Fruit fly (Drosophila melanogaster): Measurements from ENCODE around the gene Usp7.

The Usp7 gene

dm6 chrX:12001005-12001404 is 27.8 kb downstream of the Usp7 start:
- TF ChIP-seq Crg-1 (GFP tag; optimal IDR thresholded peaks at IDR 0.05), result no peak
- TF ChIP-seq CG5204 (GFP tag; optimal IDR thresholded peaks at IDR 0.05), result no peak
- no peak for TF ChIP-seq CG7101 (tag; optimal IDR thresholded peaks at IDR 0.05)
- no peak for TF ChIP-seq CG7045 (GFP tag; optimal IDR thresholded peaks at IDR 0.05)
- TF ChIP-seq CG14711 (tag; optimal IDR thresholded peaks at IDR 0.05), result no peak
- TF ChIP-seq CG1620 (GFP tag; optimal IDR thresholded peaks at IDR 0.05), result no peak
- no peak for TF ChIP-seq toe (GFP tag; optimal IDR thresholded peaks at IDR 0.05)
- no peak for TF ChIP-seq cnc (optimal IDR thresholded peaks at IDR 0.05)
- TF ChIP-seq Hr96 (GFP tag; optimal IDR thresholded peaks at IDR 0.05), result no peak
- TF ChIP-seq CG11617 (GFP tag; optimal IDR thresholded peaks at IDR 0.05), result no peak
- TF ChIP-seq pad (GFP tag; optimal IDR thresholded peaks at IDR 0.05), result no peak
- no peak for TF ChIP-seq CG12768 (GFP tag; optimal IDR thresholded peaks at IDR 0.05)
- TF ChIP-seq kay (GFP tag; ENCODE audit: borderline replicate concordance), result no peak
- no peak for TF ChIP-seq bab1 (GFP tag; optimal IDR thresholded peaks at IDR 0.05)
- no peak for TF ChIP-seq Mnt (GFP tag; optimal IDR thresholded peaks at IDR 0.05)
- no peak for TF ChIP-seq CG33017 (tag; optimal IDR thresholded peaks at IDR 0.05)

dm6 chrX:11999974-12000618 is 28.7 kb downstream of the Usp7 start:
- no peak for TF ChIP-seq CG7101 (tag; optimal IDR thresholded peaks at IDR 0.05)
- TF ChIP-seq CG7045 (GFP tag; optimal IDR thresholded peaks at IDR 0.05), result no peak
- no peak for TF ChIP-seq kay (GFP tag; ENCODE audit: borderline replicate concordance)
- TF ChIP-seq pad (GFP tag; optimal IDR thresholded peaks at IDR 0.05), result no peak
- TF ChIP-seq CG1620 (GFP tag; optimal IDR thresholded peaks at IDR 0.05), result no peak
- TF ChIP-seq tj (GFP tag; optimal IDR thresholded peaks at IDR 0.05), result no peak

- no peak for TF ChIP-seq kay (GFP tag; ENCODE audit: borderline replicate concordance)
- TF ChIP-seq CG11617 (GFP tag; optimal IDR thresholded peaks at IDR 0.05), result no peak
- TF ChIP-seq cnc (optimal IDR thresholded peaks at IDR 0.05), result no peak
- TF ChIP-seq bab1 (GFP tag; optimal IDR thresholded peaks at IDR 0.05), result no peak
- no peak for TF ChIP-seq CG1620 (GFP tag; optimal IDR thresholded peaks at IDR 0.05)
- TF ChIP-seq Crg-1 (GFP tag; optimal IDR thresholded peaks at IDR 0.05), result no peak
- no peak for TF ChIP-seq cic (GFP tag; optimal IDR thresholded peaks at IDR 0.05)
- TF ChIP-seq pad (GFP tag; optimal IDR thresholded peaks at IDR 0.05), result no peak
- no peak for TF ChIP-seq CG33017 (tag; optimal IDR thresholded peaks at IDR 0.05)
Observed at dm6 chrX:11993279-11993678, 35.6 kb downstream of the Usp7 start.

- TF ChIP-seq Mnt (GFP tag; optimal IDR thresholded peaks at IDR 0.05), result no peak
- no peak for TF ChIP-seq CG11617 (GFP tag; optimal IDR thresholded peaks at IDR 0.05)
- TF ChIP-seq pad (GFP tag; optimal IDR thresholded peaks at IDR 0.05), result no peak
- TF ChIP-seq ovo (GFP tag; optimal IDR thresholded peaks at IDR 0.05), result no peak
- no peak for TF ChIP-seq cnc (optimal IDR thresholded peaks at IDR 0.05)
- no peak for TF ChIP-seq bab1 (GFP tag; optimal IDR thresholded peaks at IDR 0.05)
- TF ChIP-seq tj (GFP tag; optimal IDR thresholded peaks at IDR 0.05), result no peak
Observed at dm6 chrX:11992668-11993067, 36.2 kb downstream of the Usp7 start, which contains the start of gene CG18130. CG18130 (minus strand) TSS chrX:11992768.

- TF ChIP-seq Clk (GFP tag; optimal IDR thresholded peaks at IDR 0.05), result no peak
- TF ChIP-seq CG7045 (GFP tag; optimal IDR thresholded peaks at IDR 0.05), result no peak
- no peak for TF ChIP-seq CG7101 (tag; optimal IDR thresholded peaks at IDR 0.05)
- TF ChIP-seq Mnt (GFP tag; optimal IDR thresholded peaks at IDR 0.05), result no peak
- TF ChIP-seq CG33017 (tag; optimal IDR thresholded peaks at IDR 0.05), result no peak
- no peak for TF ChIP-seq CG14711 (tag; optimal IDR thresholded peaks at IDR 0.05)
- no peak for TF ChIP-seq cnc (optimal IDR thresholded peaks at IDR 0.05)
- TF ChIP-seq Hr96 (GFP tag; optimal IDR thresholded peaks at IDR 0.05), result no peak
Observed at dm6 chrX:11988912-11989311, 39.9 kb downstream of the Usp7 start, which contains the start of gene tsg. tsg (minus strand) TSS chrX:11988948.

dm6 chrX:11987664-11988063 is 41.2 kb downstream of the Usp7 start, which contains the start of gene gd:
gd (minus strand) TSS chrX:11987764.
- TF ChIP-seq cnc (optimal IDR thresholded peaks at IDR 0.05) (no peak), CG12768 (GFP tag; optimal IDR thresholded peaks at IDR 0.05) (no peak), pad (GFP tag; optimal IDR thresholded peaks at IDR 0.05) (peak; percentile 85)

dm6 chrX:11984987-11985386 is 43.8 kb downstream of the Usp7 start, which contains the start of gene cac:
cac (minus strand) TSS chrX:11985087.
- no peak for TF ChIP-seq CG7101 (tag; optimal IDR thresholded peaks at IDR 0.05)
- TF ChIP-seq CG7045 (GFP tag; optimal IDR thresholded peaks at IDR 0.05), result no peak
- no peak for TF ChIP-seq Hr96 (GFP tag; optimal IDR thresholded peaks at IDR 0.05)
- TF ChIP-seq kay (GFP tag; ENCODE audit: borderline replicate concordance), result no peak
- no peak for TF ChIP-seq ovo (GFP tag; optimal IDR thresholded peaks at IDR 0.05)
- no peak for TF ChIP-seq cic (GFP tag; optimal IDR thresholded peaks at IDR 0.05)
- TF ChIP-seq tj (GFP tag; optimal IDR thresholded peaks at IDR 0.05), result no peak
- no peak for TF ChIP-seq CG5204 (GFP tag; optimal IDR thresholded peaks at IDR 0.05)
- no peak for TF ChIP-seq CG33017 (tag; optimal IDR thresholded peaks at IDR 0.05)
- no peak for TF ChIP-seq CG11617 (GFP tag; optimal IDR thresholded peaks at IDR 0.05)
- TF ChIP-seq Clk (GFP tag; optimal IDR thresholded peaks at IDR 0.05), result no peak
- TF ChIP-seq CG14711 (tag; optimal IDR thresholded peaks at IDR 0.05), result no peak
- TF ChIP-seq Crg-1 (GFP tag; optimal IDR thresholded peaks at IDR 0.05), result no peak
- no peak for TF ChIP-seq CG12768 (GFP tag; optimal IDR thresholded peaks at IDR 0.05)
- TF ChIP-seq bab1 (GFP tag; optimal IDR thresholded peaks at IDR 0.05), result no peak
- no peak for TF ChIP-seq cnc (optimal IDR thresholded peaks at IDR 0.05)
- TF ChIP-seq Mnt (GFP tag; optimal IDR thresholded peaks at IDR 0.05), result no peak
- no peak for TF ChIP-seq toe (GFP tag; optimal IDR thresholded peaks at IDR 0.05)
- TF ChIP-seq CG1620 (GFP tag; optimal IDR thresholded peaks at IDR 0.05), result no peak
- no peak for TF ChIP-seq pad (GFP tag; optimal IDR thresholded peaks at IDR 0.05)
